Worm (Caenorhabditis elegans) whole organism, dauer: Measurements from ENCODE around the gene ify-1.

Source experiments
- unc-62 ChIP-seq: sonication (generic microtip); optimal IDR thresholded peaks from 2 replicates; lab custom pipeline; 2017; ENCODE audit warnings: missing biosample characterization, missing genetic modification reagents, missing genetic modification characterization

Gene ify-1

ce11 chrII:5071265-5071664 lies 16.3 kb upstream of the ify-1 start, which contains the start of gene C27A2.7:
Gene C27A2.7, minus strand, starts transcription at chrII:5071365.
- TF ChIP-seq unc-62 (GFP tag; lab: Kevin White, UChicago): no peak

ce11 chrII:5069525-5069924 lies 14.5 kb upstream of the ify-1 start, which contains the start of gene idpb-2:
Gene idpb-2, minus strand, starts transcription at chrII:5069625.
- TF ChIP-seq unc-62 (GFP tag; lab: Kevin White, UChicago): no peak

- TF ChIP-seq unc-62 (GFP tag; lab: Kevin White, UChicago): no peak
Observed at ce11 chrII:5067927-5068326, 12.9 kb upstream of the ify-1 start, which contains the start of gene C27A2.8. Gene C27A2.8, minus strand, starts transcription at chrII:5068043.

ce11 chrII:5066967-5067366 lies 12.0 kb upstream of the ify-1 start:
- no peak for TF ChIP-seq unc-62 (GFP tag; lab: Kevin White, UChicago)

- TF ChIP-seq unc-62 (GFP tag; lab: Kevin White, UChicago): no peak
Observed at ce11 chrII:5061794-5062368, 6.9 kb upstream of the ify-1 start, which contains the start of gene smc-5. Gene smc-5, plus strand, starts transcription at chrII:5062125.

- TF ChIP-seq unc-62 (GFP tag; lab: Kevin White, UChicago): no peak
Observed at ce11 chrII:5060719-5061118, 5.7 kb upstream of the ify-1 start, which contains the start of gene pho-12. Gene pho-12, minus strand, starts transcription at chrII:5060819.

- TF ChIP-seq unc-62 (GFP tag; lab: Kevin White, UChicago): no peak
Observed at ce11 chrII:5058036-5058435, 3.1 kb upstream of the ify-1 start, which contains the start of gene C27A2.12. Gene C27A2.12, minus strand, starts transcription at chrII:5058136.

ce11 chrII:5057315-5057714 lies 2.3 kb upstream of the ify-1 start:
- TF ChIP-seq unc-62 (GFP tag; lab: Kevin White, UChicago): no peak

- TF ChIP-seq unc-62 (GFP tag; lab: Kevin White, UChicago): no peak
Observed at ce11 chrII:5056254-5056653, 1.3 kb upstream of the ify-1 start.

ce11 chrII:5050776-5051175 lies 4.2 kb downstream of the ify-1 start:
- TF ChIP-seq unc-62 (GFP tag; lab: Kevin White, UChicago): no peak

- TF ChIP-seq unc-62 (GFP tag; lab: Kevin White, UChicago): no peak
Observed at ce11 chrII:5049865-5050342, 5.1 kb downstream of the ify-1 start, which contains the start of gene F33G12.6. Gene F33G12.6, plus strand, starts transcription at chrII:5049915.

ce11 chrII:5049249-5049648 lies 5.7 kb downstream of the ify-1 start:
- no peak for TF ChIP-seq unc-62 (GFP tag; lab: Kevin White, UChicago)

ce11 chrII:5048185-5048795 lies 6.7 kb downstream of the ify-1 start:
- no peak for TF ChIP-seq unc-62 (GFP tag; lab: Kevin White, UChicago)

- TF ChIP-seq unc-62 (GFP tag; lab: Kevin White, UChicago): no peak
Observed at ce11 chrII:5047279-5047678, 7.7 kb downstream of the ify-1 start.

ce11 chrII:5046209-5047200 lies 8.5 kb downstream of the ify-1 start:
- TF ChIP-seq unc-62 (GFP tag; lab: Kevin White, UChicago): no peak
